Worm (Caenorhabditis elegans) whole organism, young adult: ENCODE data around the gene F59B10.5.

Experiments
- B0019.2 ChIP-seq: fragments of 200-800 bp; sonication (Bioruptor generic); conservative IDR thresholded peaks from 2 replicates; pipeline ENCODE4 v1.3.6; 2022; ENCODE audit warnings: missing genetic modification reagents, missing genetic modification characterization, missing compliant biosample characterization
- C17E4.6 ChIP-seq: fragments of 200-800 bp; sonication (Bioruptor generic); IDR thresholded peaks from 2 replicates; pipeline ENCODE4 v1.3.6; 2022; ENCODE audit warnings: missing genetic modification reagents, missing genetic modification characterization, missing compliant biosample characterization
- D2030.7 ChIP-seq: fragments of 200-800 bp; sonication (Bioruptor generic); IDR thresholded peaks from 2 replicates; pipeline ENCODE4 v1.3.6; 2022; ENCODE audit warnings: missing genetic modification reagents, missing genetic modification characterization, missing compliant biosample characterization
- K12H6.12 ChIP-seq: fragments of 200-800 bp; sonication (Bioruptor generic); optimal IDR thresholded peaks from 2 replicates; lab custom pipeline; 2018; ENCODE audit warnings: mild to moderate bottlenecking, missing genetic modification characterization, missing compliant biosample characterization
- T26A5.8 ChIP-seq: sonication (generic microtip); optimal IDR thresholded peaks from 2 replicates; lab custom pipeline; 2016; ENCODE audit warnings: missing genetic modification characterization, missing compliant biosample characterization
- Y53G8AR.9 ChIP-seq: fragments of 200-800 bp; sonication (Bioruptor generic); conservative IDR thresholded peaks from 2 replicates; pipeline ENCODE4 v1.3.6; 2022; ENCODE audit warnings: missing genetic modification reagents, missing genetic modification characterization, missing compliant biosample characterization
- Y67H2A.10 ChIP-seq: fragments of 200-800 bp; sonication (Bioruptor generic); conservative IDR thresholded peaks from 2 replicates; pipeline ENCODE4 v1.3.6; 2022; ENCODE audit warnings: missing genetic modification reagents, missing genetic modification characterization, missing compliant biosample characterization
- ama-1 ChIP-seq, 3 experiments: fragments of 150-350 bp in 1 of 3; sonication (generic microtip) in 2 of 3; optimal IDR thresholded peaks; 2 replicates each; lab custom pipeline; 2014 to 2018; ENCODE audit warnings: missing biosample characterization in 2 of 3, missing genetic modification characterization in 2 of 3, missing genetic modification reagents in 2 of 3
- bed-1 ChIP-seq: fragments of 200-800 bp; sonication (Bioruptor generic); IDR thresholded peaks from 2 replicates; pipeline ENCODE4 v1.3.6; 2022; ENCODE audit warnings: missing genetic modification reagents, missing genetic modification characterization, missing compliant biosample characterization
- ccch-3 ChIP-seq: fragments of 200-800 bp; sonication (Bioruptor generic); optimal IDR thresholded peaks from 2 replicates; lab custom pipeline; 2018; ENCODE audit warnings: mild to moderate bottlenecking, missing genetic modification characterization, missing compliant biosample characterization
- cebp-1 ChIP-seq, 2 experiments: fragments of 200-800 bp in 1 of 2; sonication (Bioruptor generic) in 1 of 2; sonication (generic microtip) in 1 of 2; IDR thresholded peaks in 1 of 2; optimal IDR thresholded peaks in 1 of 2; 2 replicates each; pipeline versions ENCODE4 v1.3.6 to Lab custom; 2017 to 2022; ENCODE audit warnings: missing compliant biosample characterization in 2 of 2, missing genetic modification characterization in 2 of 2, mild to moderate bottlenecking in 1 of 2, missing genetic modification reagents in 1 of 2, moderate library complexity in 1 of 2
- cebp-2 ChIP-seq: fragments of 200-800 bp; sonication (Bioruptor generic); IDR thresholded peaks from 2 replicates; pipeline ENCODE4 v1.3.6; 2022; ENCODE audit warnings: missing genetic modification characterization, missing compliant biosample characterization
- ceh-79 ChIP-seq: sonication (generic microtip); optimal IDR thresholded peaks from 2 replicates; lab custom pipeline; 2017; ENCODE audit warnings: mild to moderate bottlenecking, missing genetic modification characterization, missing compliant biosample characterization
- chd-7 ChIP-seq: sonication (generic microtip); optimal IDR thresholded peaks from 2 replicates; lab custom pipeline; 2016; ENCODE audit warnings: mild to moderate bottlenecking, missing genetic modification characterization, moderate library complexity, missing compliant biosample characterization
- die-1 ChIP-seq: sonication (generic microtip); optimal IDR thresholded peaks from 2 replicates; lab custom pipeline; 2016; ENCODE audit warnings: missing genotype, mild to moderate bottlenecking, missing genetic modification characterization, missing compliant biosample characterization
- egl-18 ChIP-seq: fragments of 200-800 bp; sonication (Bioruptor generic); IDR thresholded peaks from 2 replicates; pipeline ENCODE4 v1.3.6; 2022; ENCODE audit warnings: missing genetic modification reagents, missing genetic modification characterization, missing compliant biosample characterization
- let-526 ChIP-seq: fragments of 200-800 bp; sonication (Bioruptor generic); IDR thresholded peaks from 2 replicates; pipeline ENCODE4 v1.3.6; 2022; ENCODE audit warnings: missing genetic modification reagents, missing genetic modification characterization, missing compliant biosample characterization
- lin-26 ChIP-seq: fragments of 200-800 bp; sonication (Bioruptor generic); IDR thresholded peaks from 2 replicates; pipeline ENCODE4 v1.3.6; 2022; ENCODE audit warnings: missing genetic modification reagents, missing genetic modification characterization, missing compliant biosample characterization
- lin-35 ChIP-seq, 3 experiments: fragments of 150-350 bp in 2 of 3; sonication (generic microtip) in 1 of 3; optimal IDR thresholded peaks; 2 replicates each; lab custom pipeline; 2014 to 2018; ENCODE audit warnings: missing biosample characterization in 3 of 3, missing genetic modification characterization in 3 of 3, missing genetic modification reagents in 3 of 3
- madf-10 ChIP-seq: sonication (generic microtip); optimal IDR thresholded peaks from 2 replicates; lab custom pipeline; 2016; ENCODE audit warnings: mild to moderate bottlenecking, missing genetic modification characterization, missing compliant biosample characterization
- madf-3 ChIP-seq: fragments of 200-800 bp; sonication (Bioruptor generic); IDR thresholded peaks from 2 replicates; pipeline ENCODE4 v1.3.6; 2022; ENCODE audit warnings: missing genetic modification reagents, missing genetic modification characterization, missing compliant biosample characterization
- madf-8 ChIP-seq: fragments of 200-800 bp; sonication (Bioruptor generic); conservative IDR thresholded peaks from 2 replicates; pipeline ENCODE4 v1.3.6; 2022; ENCODE audit warnings: missing genetic modification reagents, missing genetic modification characterization, missing compliant biosample characterization
- nfya-2 ChIP-seq: fragments of 200-800 bp; sonication (Bioruptor generic); IDR thresholded peaks from 2 replicates; pipeline ENCODE4 v1.3.6; 2022; ENCODE audit warnings: missing genetic modification reagents, missing genetic modification characterization, missing compliant biosample characterization
- nfyb-1 ChIP-seq: fragments of 200-800 bp; sonication (Bioruptor generic); IDR thresholded peaks from 2 replicates; pipeline ENCODE4 v1.3.6; 2022; ENCODE audit warnings: missing genetic modification reagents, missing genetic modification characterization, missing compliant biosample characterization
- nhr-120 ChIP-seq: fragments of 200-800 bp; sonication (Bioruptor generic); IDR thresholded peaks from 2 replicates; pipeline ENCODE4 v1.3.6; 2022; ENCODE audit warnings: missing genetic modification characterization, missing compliant biosample characterization
- nhr-27 ChIP-seq: fragments of 200-800 bp; sonication (Bioruptor generic); optimal IDR thresholded peaks from 2 replicates; lab custom pipeline; 2018; ENCODE audit warnings: mild to moderate bottlenecking, missing genetic modification characterization, moderate library complexity, missing compliant biosample characterization
- rec-8 ChIP-seq, 2 experiments: sonication (generic microtip); optimal IDR thresholded peaks; 2 replicates each; lab custom pipeline; 2016; ENCODE audit warnings: mild to moderate bottlenecking in 2 of 2, missing genetic modification characterization in 2 of 2, missing genetic modification reagents in 2 of 2, missing genotype in 2 of 2, missing biosample characterization in 1 of 2, missing compliant biosample characterization in 1 of 2, moderate library complexity in 1 of 2
- repo-1 ChIP-seq: sonication (generic microtip); optimal IDR thresholded peaks from 2 replicates; lab custom pipeline; 2017; ENCODE audit warnings: mild to moderate bottlenecking, missing genetic modification characterization, missing compliant biosample characterization
- snpc-3.4 ChIP-seq: sonication (generic microtip); optimal IDR thresholded peaks from 2 replicates; lab custom pipeline; 2017; ENCODE audit warnings: missing genetic modification characterization, mild to moderate bottlenecking, missing compliant biosample characterization, antibody characterized with exemption, moderate library complexity, missing genotype, missing genetic modification reagents
- sptf-2 ChIP-seq: fragments of 200-800 bp; sonication (Bioruptor generic); optimal IDR thresholded peaks from 2 replicates; lab custom pipeline; 2018; ENCODE audit warnings: mild to moderate bottlenecking, missing genetic modification characterization, missing compliant biosample characterization
- xnd-1 ChIP-seq: sonication (generic microtip); optimal IDR thresholded peaks from 2 replicates; lab custom pipeline; 2016; ENCODE audit warnings: missing genotype, missing genetic modification reagents, missing genetic modification characterization, missing compliant biosample characterization
- zfh-2 ChIP-seq: fragments of 200-800 bp; sonication (Bioruptor generic); conservative IDR thresholded peaks from 2 replicates; pipeline ENCODE4 v1.3.6; 2022; ENCODE audit warnings: missing genetic modification reagents, missing genetic modification characterization, missing compliant biosample characterization
- ztf-18 ChIP-seq: sonication (generic microtip); optimal IDR thresholded peaks from 2 replicates; lab custom pipeline; 2016; ENCODE audit warnings: missing genotype, mild to moderate bottlenecking, missing genetic modification characterization, missing compliant biosample characterization
- ztf-25 ChIP-seq: fragments of 200-800 bp; sonication (Bioruptor generic); IDR thresholded peaks from 2 replicates; pipeline ENCODE4 v1.3.6; 2022; ENCODE audit warnings: missing genetic modification reagents, missing genetic modification characterization, missing compliant biosample characterization
- ztf-26 ChIP-seq: sonication (generic microtip); optimal IDR thresholded peaks from 2 replicates; lab custom pipeline; 2017; ENCODE audit warnings: missing genetic modification characterization, missing compliant biosample characterization

Gene F59B10.5

DNA sequence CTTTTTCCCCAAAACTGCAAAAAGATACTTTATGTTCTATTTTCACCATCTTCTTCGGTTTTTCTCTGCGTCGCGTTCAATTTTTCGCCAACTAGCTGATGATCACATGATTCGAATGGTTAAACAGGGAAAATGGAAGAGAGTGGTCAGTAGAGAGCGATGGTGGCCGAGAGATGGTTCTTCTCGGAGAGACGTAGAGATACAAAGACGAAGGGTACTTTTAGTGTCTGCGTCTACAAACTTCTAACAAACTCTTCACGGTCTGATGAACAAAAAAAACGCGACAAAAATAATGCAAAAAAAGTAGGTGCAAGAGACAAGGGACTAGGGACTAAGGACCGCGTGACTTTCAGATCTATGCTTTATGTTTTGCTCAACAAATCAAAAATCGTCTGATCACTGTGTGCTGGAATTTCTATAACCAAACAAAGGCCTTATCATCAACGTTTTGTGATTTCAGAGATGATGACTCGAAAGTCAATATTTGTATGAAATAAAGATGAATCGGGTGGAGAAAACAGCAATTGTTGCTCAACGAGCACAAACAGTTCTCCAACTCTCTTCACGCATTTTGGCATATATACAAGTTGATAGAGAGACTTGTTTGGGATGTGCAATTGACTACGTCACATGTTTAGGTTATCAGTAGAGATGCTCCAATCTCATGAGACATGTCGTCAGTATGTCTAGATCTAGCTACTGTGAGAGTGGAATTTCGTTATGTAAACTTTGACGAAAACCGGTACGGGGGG, 28.7 kb upstream of the F59B10.5 start (continued):
- TF ChIP-seq K12H6.12 (tag; lab: Kevin White, UChicago) (peak; percentile 90), die-1 (tag; lab: Kevin White, UChicago) (no peak), C17E4.6 (GFP tag; lab: Robert Waterston, UW) (no peak), repo-1 (tag; lab: Kevin White, UChicago) (no peak), madf-8 (no peak), B0019.2 (GFP tag; lab: Robert Waterston, UW) (no peak)
- TF ChIP-seq, all 124 proteins: peak for 54

DNA sequence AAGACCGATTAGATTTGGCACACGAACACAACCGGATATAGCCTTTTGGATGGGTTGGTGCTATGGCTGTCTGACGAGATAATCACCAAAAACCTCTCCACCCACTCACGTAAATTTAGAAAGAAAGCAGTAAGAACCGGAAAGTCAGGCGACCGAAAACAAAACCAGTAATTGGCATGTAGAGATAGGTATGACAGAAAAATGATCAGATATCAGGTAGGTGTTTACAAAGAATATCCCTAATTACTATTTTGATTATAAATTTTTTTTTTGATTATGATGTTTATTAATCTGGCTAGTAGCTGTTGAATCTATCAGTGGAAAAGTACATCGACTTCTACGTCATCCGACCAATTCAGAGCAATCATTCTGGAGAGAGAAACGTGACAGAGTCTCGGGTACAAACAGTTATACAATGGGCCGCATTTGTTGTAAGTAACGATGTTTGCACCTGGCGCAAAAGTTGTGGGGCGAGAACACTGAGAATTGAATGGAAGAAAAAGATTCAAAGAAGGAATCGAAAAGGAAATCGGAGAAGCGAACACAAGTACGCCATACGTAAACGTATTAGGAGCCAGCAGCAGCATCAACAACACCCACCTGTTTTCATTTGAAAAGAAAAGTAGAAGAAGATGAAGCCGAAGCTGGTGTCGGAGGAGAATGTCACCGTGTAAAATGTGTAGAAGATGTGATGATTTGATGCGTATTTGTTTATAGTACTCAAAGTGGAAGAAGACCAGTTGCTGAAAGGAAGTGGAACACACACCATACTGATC, 27.6 kb upstream of the F59B10.5 start:
- TF ChIP-seq chd-7 (tag; lab: Kevin White, UChicago) (peak; percentile 29), ama-1 (optimal IDR thresholded peaks at IDR 0.05; lab: Kevin White, UChicago) (peak; percentile 42), ama-1 (GFP tag; optimal IDR thresholded peaks at IDR 0.05; lab: Kevin White, UChicago) (peak in 1 of 2 experiments; percentile 2), ztf-18 (tag; lab: Kevin White, UChicago) (no peak), nfyb-1 (GFP tag; lab: Robert Waterston, UW) (0 out of 2 replicates have a peak, but pooled peaks have one; percentile 42), madf-10 (tag; lab: Kevin White, UChicago) (no peak), D2030.7 (no peak), snpc-3.4 (no peak), lin-26 (GFP tag; lab: Robert Waterston, UW) (0 out of 2 replicates have a peak, but pooled peaks have one; percentile 14), xnd-1 (tag; lab: Kevin White, UChicago) (no peak), ceh-79 (tag; lab: Kevin White, UChicago) (no peak), cebp-2 (no peak), ccch-3 (GFP tag; lab: Kevin White, UChicago) (no peak), madf-3 (GFP tag; lab: Robert Waterston, UW) (no peak), nfya-2 (GFP tag; lab: Robert Waterston, UW) (no peak), lin-35 (GFP tag; optimal IDR thresholded peaks at IDR 0.05; lab: Kevin White, UChicago) (no peak), rec-8 (tag; optimal IDR thresholded peaks at IDR 0.05; lab: Kevin White, UChicago) (no peak), cebp-1 (GFP tag; IDR thresholded peaks at IDR 0.05; lab: Robert Waterston, UW) (no peak), cebp-1 (tag; optimal IDR thresholded peaks at IDR 0.05; lab: Kevin White, UChicago) (peak; percentile 10), nhr-120 (GFP tag; lab: Robert Waterston, UW) (no peak), sptf-2 (no peak), Y67H2A.10 (GFP tag; lab: Robert Waterston, UW) (no peak), egl-18 (GFP tag; lab: Robert Waterston, UW) (no peak), zfh-2 (GFP tag; lab: Robert Waterston, UW) (no peak), T26A5.8 (tag; lab: Kevin White, UChicago) (no peak), madf-8 (no peak), ztf-26 (tag; lab: Kevin White, UChicago) (peak; percentile 8), nhr-27 (tag; lab: Kevin White, UChicago) (no peak), let-526 (GFP tag; lab: Robert Waterston, UW) (no peak), bed-1 (GFP tag; lab: Robert Waterston, UW) (no peak), Y53G8AR.9 (peak; percentile 60; the same call in 1 of the 2 replicates), ztf-25 (GFP tag; lab: Robert Waterston, UW) (no peak)
